Worm (Caenorhabditis elegans) whole organism, L2 larva: Measurements from ENCODE around the gene K08H2.5.

ENCODE experiments used
- F13H6.1 ChIP-seq: sonication (generic microtip); optimal IDR thresholded peaks from 2 replicates; lab custom pipeline; 2016; ENCODE audit warnings: missing genetic modification characterization, missing compliant biosample characterization
- ceh-82 ChIP-seq: fragments of 150-350 bp; optimal IDR thresholded peaks from 2 replicates; lab custom pipeline; 2014; ENCODE audit warnings: missing biosample characterization, missing genetic modification characterization
- fos-1 ChIP-seq: fragments of 150-350 bp; optimal IDR thresholded peaks from 2 replicates; lab custom pipeline; 2014; ENCODE audit warnings: missing biosample characterization, missing genetic modification characterization
- lin-13 ChIP-seq: fragments of 150-350 bp; optimal IDR thresholded peaks from 2 replicates; lab custom pipeline; 2014; ENCODE audit warnings: missing biosample characterization, missing genetic modification reagents, missing genetic modification characterization
- nhr-11 ChIP-seq: fragments of 150-350 bp; optimal IDR thresholded peaks from 2 replicates; lab custom pipeline; 2014; ENCODE audit warnings: missing biosample characterization, missing genetic modification characterization
- nhr-21 ChIP-seq: fragments of 150-350 bp; optimal IDR thresholded peaks from 2 replicates; lab custom pipeline; 2014; ENCODE audit warnings: missing biosample characterization, missing genetic modification characterization
- nhr-237 ChIP-seq: fragments of 150-350 bp; optimal IDR thresholded peaks from 2 replicates; lab custom pipeline; 2014; ENCODE audit warnings: missing biosample characterization, missing genetic modification characterization
- nhr-25 ChIP-seq: fragments of 150-350 bp; sonication (generic microtip); optimal IDR thresholded peaks from 3 replicates; lab custom pipeline; 2014; ENCODE audit warnings: missing biosample characterization, missing genetic modification characterization
- nhr-77 ChIP-seq: fragments of 150-350 bp; optimal IDR thresholded peaks from 2 replicates; lab custom pipeline; 2014; ENCODE audit warnings: missing biosample characterization, missing genetic modification characterization
- unc-39 ChIP-seq: fragments of 150-350 bp; optimal IDR thresholded peaks from 2 replicates; lab custom pipeline; 2014; ENCODE audit warnings: missing biosample characterization, missing genetic modification characterization
- unc-62 ChIP-seq: fragments of 150-350 bp; optimal IDR thresholded peaks from 2 replicates; lab custom pipeline; 2014; ENCODE audit warnings: missing biosample characterization, missing genetic modification reagents, missing genetic modification characterization
- ztf-11 ChIP-seq: sonication (generic microtip); optimal IDR thresholded peaks from 2 replicates; lab custom pipeline; 2017; ENCODE audit warnings: missing biosample characterization, missing genetic modification characterization
- ztf-4 ChIP-seq: fragments of 150-350 bp; optimal IDR thresholded peaks from 2 replicates; lab custom pipeline; 2014; ENCODE audit warnings: missing biosample characterization, missing genetic modification characterization

ce11 chrX:13264550-13264949 is 22.4 kb upstream of the K08H2.5 start:
- TF ChIP-seq unc-62 (GFP tag; lab: Kevin White, UChicago) (no peak), ztf-11 (tag; lab: Kevin White, UChicago) (no peak), lin-13 (GFP tag; lab: Kevin White, UChicago) (no peak), nhr-11 (tag; lab: Kevin White, UChicago) (no peak), nhr-25 (tag; lab: Kevin White, UChicago) (no peak), unc-39 (tag; lab: Kevin White, UChicago) (no peak), nhr-237 (tag; lab: Kevin White, UChicago) (no peak), ztf-4 (tag; lab: Kevin White, UChicago) (peak; percentile 35), fos-1 (tag; lab: Kevin White, UChicago) (peak; percentile 19), F13H6.1 (tag; lab: Kevin White, UChicago) (peak; percentile 65), ceh-82 (tag; lab: Kevin White, UChicago) (no peak), nhr-77 (tag; lab: Kevin White, UChicago) (no peak), nhr-21 (tag; lab: Kevin White, UChicago) (peak; percentile 42)
